Worm (Caenorhabditis elegans) whole organism, early embryonic: ENCODE measurements around the gene K10H10.5.

Experiments
- F13C5.2 ChIP-seq: sonication (generic microtip); optimal IDR thresholded peaks from 2 replicates; lab custom pipeline; 2017; ENCODE audit warnings: mild to moderate bottlenecking, missing genetic modification characterization, inconsistent platforms, missing compliant biosample characterization
- ama-1 ChIP-seq: fragments of 150-350 bp; optimal IDR thresholded peaks from 2 replicates; lab custom pipeline; 2014
- ceh-13 ChIP-seq: fragments of 200-800 bp; sonication (Bioruptor generic); optimal IDR thresholded peaks from 2 replicates; lab custom pipeline; 2018; ENCODE audit warnings: mild to moderate bottlenecking, missing genetic modification characterization, missing compliant biosample characterization
- ets-7 ChIP-seq: sonication (generic microtip); optimal IDR thresholded peaks from 2 replicates; lab custom pipeline; 2016; ENCODE audit warnings: missing genotype, missing genetic modification characterization, missing compliant biosample characterization
- flt-1 ChIP-seq: fragments of 200-800 bp; sonication (Bioruptor generic); IDR thresholded peaks from 2 replicates; pipeline ENCODE4 v1.3.6; 2022; ENCODE audit warnings: missing genetic modification characterization, missing compliant biosample characterization
- hmg-4 ChIP-seq: fragments of 200-800 bp; sonication (Bioruptor generic); optimal IDR thresholded peaks from 2 replicates; lab custom pipeline; 2018; ENCODE audit warnings: mild to moderate bottlenecking, missing genetic modification characterization, missing compliant biosample characterization
- hnd-1 ChIP-seq: sonication (generic microtip); optimal IDR thresholded peaks from 2 replicates; lab custom pipeline; 2016; ENCODE audit warnings: missing genetic modification characterization, missing compliant biosample characterization
- pes-1 ChIP-seq: fragments of 200-800 bp; sonication (Bioruptor generic); IDR thresholded peaks from 2 replicates; pipeline ENCODE4 v1.3.6; 2022; ENCODE audit warnings: missing genetic modification reagents, missing genetic modification characterization, missing compliant biosample characterization
- scrt-1 ChIP-seq: fragments of 200-800 bp; sonication (Bioruptor generic); IDR thresholded peaks from 2 replicates; pipeline ENCODE4 v1.3.6; 2022; ENCODE audit warnings: missing genetic modification characterization, missing compliant biosample characterization
- sea-1 ChIP-seq: fragments of 200-800 bp; sonication (Bioruptor generic); conservative IDR thresholded peaks from 2 replicates; pipeline ENCODE4 v1.3.6; 2022; ENCODE audit warnings: missing genetic modification characterization, missing compliant biosample characterization
- tbx-11 ChIP-seq: fragments of 200-800 bp; sonication (Bioruptor generic); IDR thresholded peaks from 2 replicates; pipeline ENCODE4 v1.3.6; 2022; ENCODE audit warnings: missing genetic modification characterization, missing compliant biosample characterization
- tbx-37 ChIP-seq: fragments of 200-800 bp; sonication (Bioruptor generic); conservative IDR thresholded peaks from 2 replicates; pipeline ENCODE4 v1.3.6; 2022; ENCODE audit warnings: missing genetic modification reagents, missing genetic modification characterization, missing compliant biosample characterization

- no peak for TF ChIP-seq ama-1 (lab: Kevin White, UChicago)
- TF ChIP-seq tbx-37 (GFP tag; lab: Robert Waterston, UW): no peak
- no peak for TF ChIP-seq sea-1 (GFP tag; lab: Robert Waterston, UW)
- TF ChIP-seq flt-1 (GFP tag; lab: Robert Waterston, UW): no peak
- TF ChIP-seq tbx-11 (GFP tag; lab: Robert Waterston, UW): no peak
- no peak for TF ChIP-seq scrt-1 (GFP tag; lab: Robert Waterston, UW)
- no peak for TF ChIP-seq F13C5.2 (tag; lab: Kevin White, UChicago)
- TF ChIP-seq hnd-1 (tag; lab: Kevin White, UChicago): no peak
- TF ChIP-seq pes-1: no peak
- TF ChIP-seq hmg-4 (GFP tag; lab: Kevin White, UChicago): no peak
- TF ChIP-seq ets-7 (tag; lab: Kevin White, UChicago): no peak
- TF ChIP-seq ceh-13 (GFP tag; lab: Kevin White, UChicago): no peak
These were observed 47.1 kb downstream of the K10H10.5 start, which contains the start of gene gcy-29 for ce11 chrII:14548691-14549090.
